Worm (Caenorhabditis elegans): ENCODE results near the gene F59F4.3.

F59F4.3 gene

DNA sequence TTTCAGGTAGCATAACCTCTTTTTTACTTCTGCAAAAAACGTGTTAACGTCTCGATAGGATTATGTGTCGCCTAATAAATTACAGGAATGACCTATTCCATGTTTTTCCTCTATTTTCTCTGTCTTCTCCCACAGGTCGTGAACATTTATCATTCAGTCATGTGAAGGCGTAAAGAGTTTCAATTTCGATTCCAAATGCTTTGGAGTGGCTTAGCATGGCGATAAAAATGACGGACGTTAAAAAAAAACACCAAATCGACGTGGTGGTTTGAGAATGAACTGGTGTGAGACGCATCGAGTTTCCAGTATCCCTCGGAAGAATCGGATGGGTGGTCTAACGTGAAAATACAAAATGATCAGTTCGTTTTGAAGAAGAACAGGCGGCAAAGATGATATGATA is 22.2 kb upstream of the F59F4.3 start:
- TF ChIP-seq mdl-1 (tag; optimal IDR thresholded peaks at IDR 0.05) (no peak), daf-12 (tag; optimal IDR thresholded peaks at IDR 0.05) (no peak), nhr-43 (tag; optimal IDR thresholded peaks at IDR 0.05; ENCODE audit: poor library complexity, severe bottlenecking) (peak; percentile 2), nhr-76 (tag; optimal IDR thresholded peaks at IDR 0.05) (no peak)

ce11 chrX:15865868-15866555 is 18.6 kb upstream of the F59F4.3 start, which contains the start of the genes csb-1 and F53H4.4:
TSS of gene csb-1 (minus strand) at chrX:15865918.
TSS of gene F53H4.4 (plus strand) at chrX:15866387.
- TF ChIP-seq elt-2 (tag; optimal IDR thresholded peaks at IDR 0.05) = peak; percentile 62
- no peak for TF ChIP-seq nhr-28 (tag; optimal IDR thresholded peaks at IDR 0.05)
- peak; percentile 43 for TF ChIP-seq hmg-11 (tag; optimal IDR thresholded peaks at IDR 0.05)
- peak; percentile 53 for TF ChIP-seq R02D3.7 (tag; optimal IDR thresholded peaks at IDR 0.05)
- TF ChIP-seq nhr-77 (tag; optimal IDR thresholded peaks at IDR 0.05) = no peak
- no peak for TF ChIP-seq nhr-12 (tag; optimal IDR thresholded peaks at IDR 0.05)
- peak; percentile 89 for TF ChIP-seq mdl-1 (tag; optimal IDR thresholded peaks at IDR 0.05)
- TF ChIP-seq egl-5 (tag; optimal IDR thresholded peaks at IDR 0.05) = peak; percentile 56
- TF ChIP-seq nhr-67 (tag; optimal IDR thresholded peaks at IDR 0.05) = no peak
- TF ChIP-seq jun-1 (tag; optimal IDR thresholded peaks at IDR 0.05) = peak; percentile 49
- TF ChIP-seq nhr-43 (tag; optimal IDR thresholded peaks at IDR 0.05; ENCODE audit: poor library complexity, severe bottlenecking) = peak; percentile 51
- peak; percentile 39 for TF ChIP-seq nhr-25 (tag; optimal IDR thresholded peaks at IDR 0.05)
- TF ChIP-seq lin-39 (tag; optimal IDR thresholded peaks at IDR 0.05) = peak; percentile 51
- TF ChIP-seq snpc-4 (tag; optimal IDR thresholded peaks at IDR 0.05) = peak; percentile 55
- no peak for TF ChIP-seq ama-1 (optimal IDR thresholded peaks at IDR 0.05)
- peak; percentile 77 for TF ChIP-seq lsy-12 (tag; optimal IDR thresholded peaks at IDR 0.05)
- TF ChIP-seq nhr-23 (tag; optimal IDR thresholded peaks at IDR 0.05) = peak; percentile 64
- TF ChIP-seq pha-4 (tag; optimal IDR thresholded peaks at IDR 0.05) = peak; percentile 89
- TF ChIP-seq elt-1 (tag; optimal IDR thresholded peaks at IDR 0.05) = no peak
- peak; percentile 59 for TF ChIP-seq nfya-1 (tag; optimal IDR thresholded peaks at IDR 0.05; ENCODE audit: insufficient read depth)
- TF ChIP-seq daf-12 (tag; optimal IDR thresholded peaks at IDR 0.05) = no peak
- TF ChIP-seq skn-1 (tag; optimal IDR thresholded peaks at IDR 0.05) = peak; percentile 68
- peak; percentile 90 for TF ChIP-seq lin-15B (tag; optimal IDR thresholded peaks at IDR 0.05)
- peak; percentile 13 for TF ChIP-seq pqm-1 (tag; optimal IDR thresholded peaks at IDR 0.05)
- TF ChIP-seq egl-27 (tag; optimal IDR thresholded peaks at IDR 0.05) = no peak

ce11 chrX:15860556-15861008 is 13.2 kb upstream of the F59F4.3 start, which contains the start of gene F53H4.6:
TSS of gene F53H4.6 (minus strand) at chrX:15860606.
- peak; percentile 62 for TF ChIP-seq lsy-12 (tag; optimal IDR thresholded peaks at IDR 0.05)
- TF ChIP-seq lin-15B (tag; optimal IDR thresholded peaks at IDR 0.05) = peak; percentile 77
- no peak for TF ChIP-seq nhr-12 (tag; optimal IDR thresholded peaks at IDR 0.05)

ce11 chrX:15856853-15857252 is 9.5 kb upstream of the F59F4.3 start, which contains the start of gene F53H4.2:
TSS of gene F53H4.2 (plus strand) at chrX:15857153.
- no peak for TF ChIP-seq pqm-1 (tag; optimal IDR thresholded peaks at IDR 0.05)
- no peak for TF ChIP-seq elt-3 (tag; optimal IDR thresholded peaks at IDR 0.05)
- TF ChIP-seq lin-15B (tag; optimal IDR thresholded peaks at IDR 0.05) = no peak
- no peak for TF ChIP-seq hmg-11 (tag; optimal IDR thresholded peaks at IDR 0.05)
- TF ChIP-seq mml-1 (tag; optimal IDR thresholded peaks at IDR 0.05) = no peak
- TF ChIP-seq zag-1 (tag; optimal IDR thresholded peaks at IDR 0.05) = no peak

ce11 chrX:15851013-15851412 is 3.6 kb upstream of the F59F4.3 start:
- no peak for TF ChIP-seq elt-2 (tag; optimal IDR thresholded peaks at IDR 0.05)
- TF ChIP-seq sea-2 (GFP tag; optimal IDR thresholded peaks at IDR 0.05) = no peak
- no peak for TF ChIP-seq ZK546.5 (tag; optimal IDR thresholded peaks at IDR 0.05)
- TF ChIP-seq fkh-2 (tag; optimal IDR thresholded peaks at IDR 0.05) = no peak
- peak; percentile 36 for TF ChIP-seq snpc-4 (tag; optimal IDR thresholded peaks at IDR 0.05)
- no peak for TF ChIP-seq ceh-9 (tag; optimal IDR thresholded peaks at IDR 0.05)
